Fruit fly (Drosophila melanogaster) whole organism, prepupa: Measurements from ENCODE around the gene CG33635.

Experiments
- Blimp-1 ChIP-seq: fragments of 200-800 bp; sonication (Bioruptor generic); optimal IDR thresholded peaks from 3 replicates; lab custom pipeline; 2017; ENCODE audit warnings: missing biosample characterization, missing genetic modification characterization, mild to moderate bottlenecking, moderate library complexity, missing genetic modification reagents
- CG10631 ChIP-seq: fragments of 200-800 bp; sonication (Bioruptor generic); optimal IDR thresholded peaks from 2 replicates; lab custom pipeline; 2016; ENCODE audit warnings: missing biosample characterization, missing genetic modification characterization
- CG10669 ChIP-seq: fragments of 200-800 bp; sonication (Bioruptor generic); optimal IDR thresholded peaks from 3 replicates; lab custom pipeline; 2018; ENCODE audit warnings: missing biosample characterization, mild to moderate bottlenecking, missing genetic modification characterization, moderate library complexity
- CG11762 ChIP-seq: fragments of 200-800 bp; sonication (Bioruptor generic); optimal IDR thresholded peaks from 3 replicates; lab custom pipeline; 2016; ENCODE audit warnings: missing biosample characterization, missing genetic modification characterization; ENCODE audit not compliant: insufficient read depth
- CG11902 ChIP-seq: fragments of 200-800 bp; sonication (Bioruptor generic); optimal IDR thresholded peaks from 3 replicates; lab custom pipeline; 2016; ENCODE audit warnings: missing biosample characterization, missing genetic modification characterization
- CG15336 ChIP-seq: fragments of 200-800 bp; sonication (Bioruptor generic); IDR thresholded peaks from 2 replicates; pipeline ENCODE4 v1.3.6; 2022; ENCODE audit warnings: missing biosample characterization, missing genetic modification characterization
- CG1621 ChIP-seq: fragments of 200-800 bp; sonication (Bioruptor generic); optimal IDR thresholded peaks from 3 replicates; lab custom pipeline; 2018; ENCODE audit warnings: missing biosample characterization, mild to moderate bottlenecking, missing genetic modification characterization
- CG3032 ChIP-seq: fragments of 200-800 bp; optimal IDR thresholded peaks from 2 replicates; lab custom pipeline; 2019; ENCODE audit warnings: missing biosample characterization, mild to moderate bottlenecking, missing genetic modification characterization, moderate library complexity
- CG32006 ChIP-seq: fragments of 200-800 bp; sonication (Bioruptor generic); optimal IDR thresholded peaks from 3 replicates; lab custom pipeline; 2017; ENCODE audit warnings: missing biosample characterization, mild to moderate bottlenecking, missing genetic modification characterization
- CG34406 ChIP-seq: fragments of 200-800 bp; sonication (Bioruptor generic); optimal IDR thresholded peaks from 3 replicates; lab custom pipeline; 2016; ENCODE audit warnings: missing biosample characterization, missing genetic modification characterization
- CG4318 ChIP-seq: fragments of 200-800 bp; sonication (Bioruptor generic); optimal IDR thresholded peaks from 3 replicates; lab custom pipeline; 2017; ENCODE audit warnings: missing biosample characterization, mild to moderate bottlenecking, missing genetic modification characterization
- CG6276 ChIP-seq: fragments of 200-800 bp; sonication (Bioruptor generic); optimal IDR thresholded peaks from 2 replicates; lab custom pipeline; 2017; ENCODE audit warnings: missing biosample characterization, mild to moderate bottlenecking, missing genetic modification characterization
- CG6792 ChIP-seq: fragments of 200-800 bp; sonication (Bioruptor generic); optimal IDR thresholded peaks from 3 replicates; lab custom pipeline; 2016; ENCODE audit warnings: missing biosample characterization, missing genetic modification characterization
- CG6808 ChIP-seq: fragments of 200-800 bp; sonication (Bioruptor generic); optimal IDR thresholded peaks from 3 replicates; lab custom pipeline; 2017; ENCODE audit warnings: missing biosample characterization, missing genetic modification characterization, mild to moderate bottlenecking, moderate library complexity, missing genetic modification reagents
- CG6854 ChIP-seq: fragments of 200-800 bp; sonication (Bioruptor generic); optimal IDR thresholded peaks from 2 replicates; lab custom pipeline; 2017; ENCODE audit warnings: missing biosample characterization, mild to moderate bottlenecking, missing genetic modification characterization
- CG8119 ChIP-seq: fragments of 200-800 bp; sonication (Bioruptor generic); IDR thresholded peaks from 3 replicates; pipeline ENCODE4 v1.3.6; 2022; ENCODE audit warnings: missing biosample characterization, missing genetic modification characterization
- Eip75B ChIP-seq: fragments of 200-800 bp; sonication (Bioruptor generic); optimal IDR thresholded peaks from 3 replicates; lab custom pipeline; 2016; ENCODE audit warnings: missing biosample characterization, missing genetic modification characterization
- Eip93F ChIP-seq: fragments of 200-800 bp; sonication (Bioruptor generic); optimal IDR thresholded peaks from 2 replicates; lab custom pipeline; 2016; ENCODE audit warnings: missing biosample characterization, mild to moderate bottlenecking, missing genetic modification characterization
- Ets21C ChIP-seq: fragments of 200-800 bp; sonication (Bioruptor generic); optimal IDR thresholded peaks from 3 replicates; lab custom pipeline; 2016; ENCODE audit warnings: missing biosample characterization, missing genetic modification characterization
- Gug ChIP-seq: fragments of 200-800 bp; sonication (Bioruptor generic); IDR thresholded peaks from 2 replicates; pipeline ENCODE4 v1.3.6; 2022; ENCODE audit warnings: missing biosample characterization, missing genetic modification characterization
- Hr38 ChIP-seq: sonication (Bioruptor generic); optimal IDR thresholded peaks from 2 replicates; lab custom pipeline; 2016; ENCODE audit warnings: missing biosample characterization, missing genetic modification characterization
- Hr39 ChIP-seq: fragments of 200-800 bp; sonication (Bioruptor generic); optimal IDR thresholded peaks from 2 replicates; lab custom pipeline; 2016; ENCODE audit warnings: missing biosample characterization, missing genetic modification characterization
- Hr4 ChIP-seq: fragments of 200-800 bp; sonication (Bioruptor generic); optimal IDR thresholded peaks from 3 replicates; lab custom pipeline; 2016; ENCODE audit warnings: missing biosample characterization, missing genetic modification characterization
- Lpt ChIP-seq: fragments of 200-800 bp; sonication (Bioruptor generic); optimal IDR thresholded peaks from 3 replicates; lab custom pipeline; 2016; ENCODE audit warnings: missing biosample characterization, missing genetic modification characterization
- Met ChIP-seq: fragments of 200-800 bp; sonication (Bioruptor generic); optimal IDR thresholded peaks from 3 replicates; lab custom pipeline; 2016; ENCODE audit warnings: missing biosample characterization, missing genetic modification characterization
- Sox102F ChIP-seq: fragments of 200-800 bp; sonication (Bioruptor generic); optimal IDR thresholded peaks from 2 replicates; lab custom pipeline; 2016; ENCODE audit warnings: missing biosample characterization, mild to moderate bottlenecking, missing genetic modification characterization
- Sox14 ChIP-seq: fragments of 200-800 bp; sonication (Bioruptor generic); optimal IDR thresholded peaks from 3 replicates; lab custom pipeline; 2016; ENCODE audit warnings: missing biosample characterization, missing genetic modification characterization
- acj6 ChIP-seq: fragments of 200-800 bp; sonication (Bioruptor generic); optimal IDR thresholded peaks from 3 replicates; lab custom pipeline; 2016; ENCODE audit warnings: missing biosample characterization, missing genetic modification characterization
- dsx ChIP-seq: fragments of 200-800 bp; optimal IDR thresholded peaks from 3 replicates; lab custom pipeline; 2019; ENCODE audit warnings: missing biosample characterization, mild to moderate bottlenecking, missing genetic modification characterization, moderate library complexity; ENCODE audit not compliant: poor library complexity, severe bottlenecking
- eg ChIP-seq: fragments of 200-800 bp; sonication (Bioruptor generic); IDR thresholded peaks from 3 replicates; pipeline ENCODE4 v1.3.6; 2022; ENCODE audit warnings: missing biosample characterization, missing genetic modification characterization
- esn ChIP-seq: fragments of 200-800 bp; sonication (Bioruptor generic); optimal IDR thresholded peaks from 2 replicates; lab custom pipeline; 2016; ENCODE audit warnings: missing biosample characterization, mild to moderate bottlenecking, missing genetic modification characterization, moderate library complexity
- fkh ChIP-seq: fragments of 200-800 bp; sonication (Bioruptor generic); optimal IDR thresholded peaks from 3 replicates; lab custom pipeline; 2017; ENCODE audit warnings: missing biosample characterization, mild to moderate bottlenecking, missing genetic modification characterization, moderate library complexity
- lz ChIP-seq: fragments of 200-800 bp; sonication (Bioruptor generic); optimal IDR thresholded peaks from 3 replicates; lab custom pipeline; 2016; ENCODE audit warnings: missing biosample characterization, missing genetic modification characterization
- net ChIP-seq: fragments of 200-800 bp; sonication (Bioruptor generic); optimal IDR thresholded peaks from 3 replicates; lab custom pipeline; 2016; ENCODE audit warnings: missing biosample characterization, missing genetic modification characterization
- pdm3 ChIP-seq: fragments of 200-800 bp; sonication (Bioruptor generic); optimal IDR thresholded peaks from 3 replicates; lab custom pipeline; 2016; ENCODE audit warnings: missing biosample characterization, missing genetic modification characterization
- salr ChIP-seq, 2 experiments: fragments of 200-800 bp; sonication (Bioruptor generic); optimal IDR thresholded peaks; 3 replicates each; lab custom pipeline; 2016 to 2018; ENCODE audit warnings: missing biosample characterization in 2 of 2, missing genetic modification characterization in 2 of 2, mild to moderate bottlenecking in 1 of 2
- spab ChIP-seq: fragments of 200-800 bp; sonication (Bioruptor generic); optimal IDR thresholded peaks from 2 replicates; lab custom pipeline; 2017; ENCODE audit warnings: missing biosample characterization, mild to moderate bottlenecking, missing genetic modification characterization, missing genetic modification reagents
- ss ChIP-seq, 2 experiments: fragments of 200-800 bp; sonication (Bioruptor generic); optimal IDR thresholded peaks; 2 replicates in 1 of 2; 3 replicates in 1 of 2; lab custom pipeline; 2017 to 2018; ENCODE audit warnings: mild to moderate bottlenecking in 2 of 2, missing biosample characterization in 2 of 2, missing genetic modification characterization in 2 of 2, moderate library complexity in 1 of 2
- topi ChIP-seq: fragments of 200-800 bp; sonication (Bioruptor generic); optimal IDR thresholded peaks from 3 replicates; lab custom pipeline; 2016; ENCODE audit warnings: missing biosample characterization, missing genetic modification characterization
- vri ChIP-seq: fragments of 200-800 bp; sonication (Bioruptor generic); optimal IDR thresholded peaks from 3 replicates; lab custom pipeline; 2016; ENCODE audit warnings: missing biosample characterization, mild to moderate bottlenecking, missing genetic modification characterization

The CG33635 gene

DNA sequence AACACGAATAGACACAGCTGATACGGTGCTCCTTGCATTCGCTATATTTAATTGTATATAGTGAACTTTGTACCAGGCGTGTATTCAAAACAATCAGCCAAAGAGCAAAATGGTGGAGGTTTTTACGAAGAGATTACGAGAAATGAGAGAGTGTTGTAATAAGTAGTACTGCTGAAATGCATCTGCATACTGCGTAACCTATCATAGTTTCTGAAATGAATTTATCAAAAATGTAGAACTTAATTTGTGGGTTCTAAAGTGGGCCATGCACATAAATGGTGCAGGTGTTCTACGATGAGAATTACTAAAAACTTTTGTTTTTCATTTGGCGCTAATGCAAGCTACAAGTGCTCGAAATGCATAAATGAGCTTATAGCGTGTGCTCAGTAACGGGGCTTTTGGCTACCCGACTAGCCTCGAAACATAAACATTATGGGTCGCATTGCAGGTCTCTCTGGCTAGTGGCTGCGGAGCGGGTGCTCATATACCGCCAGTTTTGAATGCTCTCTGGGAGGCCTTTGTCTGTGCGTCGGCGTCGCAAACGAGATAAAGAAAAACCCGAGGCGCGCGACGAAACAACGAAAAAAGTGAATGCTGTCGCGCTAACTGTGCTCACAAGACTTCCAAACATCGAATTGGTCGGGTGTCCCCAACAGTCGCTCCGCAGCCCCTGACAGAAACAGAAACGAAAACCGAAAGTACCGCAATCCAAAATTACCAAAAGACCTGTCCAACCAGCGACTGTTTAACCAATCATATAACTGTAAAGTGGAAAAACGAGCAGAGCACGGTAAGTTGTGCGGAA lies 26.8 kb downstream of the CG33635 start, which contains the start of gene Gs1 (continued):
- peak; percentile 8 for TF ChIP-seq Met (GFP tag; lab: Kevin White, UChicago)
- no peak for TF ChIP-seq acj6 (GFP tag; lab: Kevin White, UChicago)

DNA sequence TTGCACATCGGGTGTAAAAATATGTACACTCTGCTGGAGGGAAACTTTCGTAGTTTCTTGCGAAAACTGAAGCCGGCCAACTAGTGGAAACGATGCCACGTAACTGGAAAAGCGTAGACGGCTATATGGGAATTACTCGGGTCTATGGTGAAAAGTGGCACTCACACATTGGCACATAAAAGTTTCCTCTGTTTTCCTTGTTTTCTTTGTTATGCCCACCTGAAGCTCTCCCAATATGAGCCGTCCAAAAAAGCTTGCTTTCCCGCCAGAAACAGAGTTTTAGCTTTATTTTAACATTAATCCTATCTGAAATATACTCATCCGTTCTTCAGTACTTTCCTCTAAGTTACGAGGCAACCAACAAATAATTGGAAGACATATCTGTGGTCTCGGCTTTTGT lies 27.8 kb downstream of the CG33635 start, which contains the start of gene CG3164:
Gene CG3164 (minus strand): TSS at position 101 of the 400 bp plus-strand sequence.
- TF ChIP-seq CG8119 (GFP tag; lab: Robert Waterston, UW), result 0 out of 3 replicates have a peak, but pooled peaks have one; percentile 22
- 0 out of 3 replicates have a peak, but pooled peaks have one; percentile 13 for TF ChIP-seq eg (GFP tag; lab: Robert Waterston, UW)
- TF ChIP-seq Hr39, result no peak
- no peak for TF ChIP-seq vri
- TF ChIP-seq pdm3 (GFP tag; lab: Kevin White, UChicago), result no peak
- no peak for TF ChIP-seq fkh (GFP tag; lab: Kevin White, UChicago)
- no peak for TF ChIP-seq lz (GFP tag; lab: Kevin White, UChicago)

DNA sequence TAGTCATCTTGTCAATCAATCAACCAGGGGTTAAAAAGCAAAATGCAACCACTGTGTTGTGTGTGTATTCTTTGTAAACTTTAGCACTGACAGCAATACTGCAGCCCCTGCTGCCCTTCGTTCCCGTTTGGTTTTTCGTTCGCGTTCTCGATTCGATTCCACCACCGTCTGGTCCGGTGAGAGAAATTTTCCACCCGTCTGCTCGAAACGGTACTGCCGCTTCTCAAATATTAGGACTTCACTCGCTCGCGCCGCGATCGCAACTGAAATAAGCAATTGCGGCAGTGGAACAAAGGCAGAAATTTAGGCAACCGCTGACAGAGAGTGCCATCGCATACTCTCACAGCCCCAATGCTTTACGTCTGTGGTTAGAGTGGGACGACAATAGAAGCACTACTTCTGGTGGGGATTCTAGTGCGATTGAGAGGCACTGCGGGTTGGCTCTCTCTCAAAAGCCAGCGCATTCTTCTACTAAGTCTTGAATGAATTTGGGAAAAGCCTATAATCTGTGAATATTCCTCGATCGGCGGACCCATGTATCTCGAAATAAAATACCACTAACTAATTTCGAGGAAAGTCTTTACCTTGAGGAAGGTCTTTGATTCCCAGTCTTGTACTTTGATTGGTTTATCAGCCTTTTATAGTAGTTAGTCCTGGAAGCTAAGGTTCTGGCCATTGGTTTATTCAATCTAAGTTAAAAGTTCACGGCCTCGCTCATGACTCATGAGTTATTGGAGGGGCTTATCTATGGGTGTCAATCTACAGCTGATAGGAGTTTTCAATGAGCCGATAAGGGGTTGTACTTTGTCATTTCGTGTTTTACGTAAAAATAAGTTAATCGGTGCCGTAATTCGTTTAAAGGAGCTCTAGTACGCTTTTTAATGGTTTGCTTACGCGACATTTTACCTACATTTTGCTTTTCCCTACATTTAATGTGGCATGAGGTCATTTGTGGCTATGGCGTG lies 29.2 kb downstream of the CG33635 start:
- TF ChIP-seq spab (GFP tag; lab: Kevin White, UChicago), result peak; percentile 12
- no peak for TF ChIP-seq CG11902 (GFP tag; lab: Kevin White, UChicago)
- peak; percentile 96 for TF ChIP-seq Sox14 (GFP tag; lab: Kevin White, UChicago)
- TF ChIP-seq CG6808, result peak; percentile 57
- TF ChIP-seq topi (GFP tag; lab: Kevin White, UChicago), result peak; percentile 49
- TF ChIP-seq pdm3 (GFP tag; lab: Kevin White, UChicago), result no peak
- peak; percentile 85 for TF ChIP-seq net (GFP tag; lab: Kevin White, UChicago)
- TF ChIP-seq CG6276 (GFP tag; lab: Kevin White, UChicago), result peak; percentile 65
- TF ChIP-seq dsx (GFP tag; lab: Kevin White, UChicago), result peak; percentile 74
- TF ChIP-seq Ets21C (GFP tag; lab: Kevin White, UChicago), result no peak
- TF ChIP-seq fkh (GFP tag; lab: Kevin White, UChicago), result no peak
- peak; percentile 40 for TF ChIP-seq CG1621
- no peak for TF ChIP-seq Hr39
- peak; percentile 45 for TF ChIP-seq esn (GFP tag; lab: Kevin White, UChicago)
- peak in 1 of 2 experiments; percentile 10 for TF ChIP-seq salr (GFP tag; optimal IDR thresholded peaks at IDR 0.05; lab: Kevin White, UChicago)
- no peak for TF ChIP-seq CG4318 (GFP tag; lab: Kevin White, UChicago)
- no peak for TF ChIP-seq CG10631 (GFP tag; lab: Kevin White, UChicago)
- no peak for TF ChIP-seq Hr4 (GFP tag; lab: Kevin White, UChicago)
- peak; percentile 87 for TF ChIP-seq Sox102F (GFP tag; lab: Kevin White, UChicago)
- peak; percentile 75 for TF ChIP-seq vri
- TF ChIP-seq Met (GFP tag; lab: Kevin White, UChicago), result peak; percentile 47
- peak; percentile 37 for TF ChIP-seq Eip75B (GFP tag; lab: Kevin White, UChicago)
- TF ChIP-seq CG34406 (GFP tag; lab: Kevin White, UChicago), result no peak
- no peak for TF ChIP-seq CG3032 (tag; lab: Kevin White, UChicago)
- peak; percentile 8 for TF ChIP-seq Blimp-1
- no peak for TF ChIP-seq CG32006 (GFP tag; lab: Kevin White, UChicago)
- peak; percentile 25 for TF ChIP-seq lz (GFP tag; lab: Kevin White, UChicago)
- TF ChIP-seq CG6854 (GFP tag; lab: Kevin White, UChicago), result peak; percentile 91
- TF ChIP-seq CG10669 (GFP tag; lab: Kevin White, UChicago), result no peak
- TF ChIP-seq Gug (GFP tag; lab: Robert Waterston, UW), result peak; percentile 36; the same call in 1 of the 2 replicates
- TF ChIP-seq CG6792, result peak; percentile 6
- peak; percentile 47; the same call in 1 of the 2 replicates for TF ChIP-seq CG15336 (GFP tag; lab: Robert Waterston, UW)
- peak; percentile 78; the same call in 2 of the 3 replicates for TF ChIP-seq eg (GFP tag; lab: Robert Waterston, UW)
- TF ChIP-seq ss (GFP tag; optimal IDR thresholded peaks at IDR 0.05; lab: Kevin White, UChicago), result peak; percentile 19 to 50
- peak; percentile 83 for TF ChIP-seq Eip93F
- TF ChIP-seq CG8119 (GFP tag; lab: Robert Waterston, UW), result peak; percentile 66
- TF ChIP-seq CG11762, result no peak
- peak; percentile 21 for TF ChIP-seq Lpt (GFP tag; lab: Kevin White, UChicago)
- no peak for TF ChIP-seq Hr38 (GFP tag; lab: Kevin White, UChicago)
